Fruit fly (Drosophila melanogaster) whole organism, embryonic: ENCODE data around the gene Sps2.

Source experiments
- Ada2b ChIP-seq: fragments of 200-800 bp; sonication (Bioruptor generic); IDR thresholded peaks from 2 replicates; pipeline ENCODE4 v1.3.6; 2022; ENCODE audit warnings: missing biosample characterization, missing genetic modification characterization
- CG10147 ChIP-seq: fragments of 200-800 bp; sonication (Bioruptor generic); optimal IDR thresholded peaks from 2 replicates; lab custom pipeline; 2019; ENCODE audit warnings: missing biosample characterization, mild to moderate bottlenecking, missing genetic modification characterization, moderate library complexity
- CG10543 ChIP-seq: fragments of 200-800 bp; sonication (Bioruptor generic); optimal IDR thresholded peaks from 3 replicates; lab custom pipeline; 2017; ENCODE audit warnings: missing biosample characterization, mild to moderate bottlenecking, missing genetic modification characterization, moderate library complexity
- CG10565 ChIP-seq: fragments of 200-800 bp; sonication (Bioruptor generic); optimal IDR thresholded peaks from 3 replicates; lab custom pipeline; 2016; ENCODE audit warnings: missing biosample characterization, mild to moderate bottlenecking, missing genetic modification characterization
- CG12391 ChIP-seq: fragments of 200-800 bp; sonication (Bioruptor generic); optimal IDR thresholded peaks from 3 replicates; lab custom pipeline; 2018; ENCODE audit warnings: missing biosample characterization, mild to moderate bottlenecking, missing genetic modification characterization, moderate library complexity
- CG14050 ChIP-seq: fragments of 200-800 bp; sonication (Bioruptor generic); IDR thresholded peaks from 3 replicates; pipeline ENCODE4 v1.3.6; 2022; ENCODE audit warnings: missing biosample characterization, missing genetic modification characterization
- CG1832 ChIP-seq: fragments of 200-800 bp; sonication (Bioruptor generic); optimal IDR thresholded peaks from 2 replicates; lab custom pipeline; 2017; ENCODE audit warnings: missing biosample characterization, mild to moderate bottlenecking, missing genetic modification characterization, inconsistent platforms
- CG4424 ChIP-seq: fragments of 200-800 bp; sonication (Bioruptor generic); optimal IDR thresholded peaks from 3 replicates; lab custom pipeline; 2016; ENCODE audit warnings: missing biosample characterization, missing genetic modification characterization
- CG7556 ChIP-seq: fragments of 200-800 bp; sonication (Bioruptor generic); optimal IDR thresholded peaks from 2 replicates; lab custom pipeline; 2017; ENCODE audit warnings: missing biosample characterization, mild to moderate bottlenecking, missing genetic modification characterization
- CG7963 ChIP-seq: fragments of 200-800 bp; sonication (Bioruptor generic); IDR thresholded peaks from 3 replicates; pipeline ENCODE4 v1.3.6; 2022; ENCODE audit warnings: missing biosample characterization, missing genetic modification characterization; ENCODE audit not compliant: partially characterized antibody
- CG8281 ChIP-seq: fragments of 200-800 bp; sonication (Bioruptor generic); optimal IDR thresholded peaks from 2 replicates; lab custom pipeline; 2018; ENCODE audit warnings: missing biosample characterization, mild to moderate bottlenecking, missing genetic modification characterization, moderate library complexity
- CG8944 ChIP-seq: fragments of 200-800 bp; sonication (Bioruptor generic); optimal IDR thresholded peaks from 3 replicates; lab custom pipeline; 2016; ENCODE audit warnings: missing biosample characterization, missing genetic modification characterization
- CG9932 ChIP-seq: fragments of 200-800 bp; sonication (Bioruptor generic); IDR thresholded peaks from 2 replicates; pipeline ENCODE4 v1.3.6; 2022; ENCODE audit warnings: missing biosample characterization, missing genetic modification characterization
- Chrac-16 ChIP-seq: fragments of 200-800 bp; sonication (Bioruptor generic); optimal IDR thresholded peaks from 3 replicates; lab custom pipeline; 2016; ENCODE audit warnings: missing biosample characterization, missing genetic modification characterization
- CkIIα-i1 ChIP-seq: fragments of 200-800 bp; sonication (Bioruptor generic); IDR thresholded peaks from 2 replicates; pipeline ENCODE4 v1.3.6; 2022; ENCODE audit warnings: missing biosample characterization, missing genetic modification characterization
- D19A ChIP-seq: fragments of 200-800 bp; optimal IDR thresholded peaks from 3 replicates; lab custom pipeline; 2019; ENCODE audit warnings: missing biosample characterization, mild to moderate bottlenecking, missing genetic modification characterization, moderate library complexity
- D19B ChIP-seq: fragments of 200-800 bp; sonication (Bioruptor generic); optimal IDR thresholded peaks from 2 replicates; lab custom pipeline; 2017; ENCODE audit warnings: missing biosample characterization, mild to moderate bottlenecking, missing genetic modification characterization
- Dref ChIP-seq: fragments of 200-800 bp; sonication (Bioruptor generic); IDR thresholded peaks from 2 replicates; pipeline ENCODE4 v1.3.6; 2022; ENCODE audit warnings: missing biosample characterization, missing genetic modification characterization
- Hey ChIP-seq: fragments of 200-800 bp; sonication (Bioruptor generic); optimal IDR thresholded peaks from 3 replicates; lab custom pipeline; 2018; ENCODE audit warnings: missing biosample characterization, mild to moderate bottlenecking, missing genetic modification characterization
- HmgD ChIP-seq: fragments of 200-800 bp; sonication (Bioruptor generic); optimal IDR thresholded peaks from 3 replicates; lab custom pipeline; 2016; ENCODE audit warnings: missing biosample characterization, missing genetic modification characterization
- Lim3 ChIP-seq: fragments of 200-800 bp; sonication (Bioruptor generic); IDR thresholded peaks from 2 replicates; pipeline ENCODE4 v1.3.6; 2022; ENCODE audit warnings: missing biosample characterization, missing genetic modification characterization
- Med ChIP-seq: fragments of 200-800 bp; sonication (Bioruptor generic); peaks from one replicate; lab custom pipeline; 2016; ENCODE audit warnings: missing biosample characterization, missing genetic modification characterization, mild to moderate bottlenecking, inconsistent platforms, moderate library complexity
- Oaz ChIP-seq: fragments of 200-800 bp; sonication (Bioruptor generic); IDR thresholded peaks from 2 replicates; pipeline ENCODE4 v1.3.6; 2022; ENCODE audit warnings: missing biosample characterization, missing genetic modification characterization
- Pdp1 ChIP-seq, 2 experiments: fragments of 200-800 bp; sonication (Bioruptor generic); optimal IDR thresholded peaks; 3 replicates each; lab custom pipeline; 2016; ENCODE audit warnings: missing biosample characterization in 2 of 2, missing genetic modification characterization in 2 of 2, mild to moderate bottlenecking in 1 of 2, moderate library complexity in 1 of 2
- Six4 ChIP-seq: fragments of 200-800 bp; sonication (Bioruptor generic); optimal IDR thresholded peaks from 2 replicates; lab custom pipeline; 2016; ENCODE audit warnings: missing biosample characterization, missing genetic modification characterization
- Xbp1 ChIP-seq: fragments of 200-800 bp; sonication (Bioruptor generic); optimal IDR thresholded peaks from 3 replicates; lab custom pipeline; 2016; ENCODE audit warnings: missing biosample characterization, mild to moderate bottlenecking, missing genetic modification characterization
- az2 ChIP-seq: fragments of 200-800 bp; sonication (Bioruptor generic); optimal IDR thresholded peaks from 3 replicates; lab custom pipeline; 2016; ENCODE audit warnings: missing biosample characterization, missing genetic modification characterization
- cas ChIP-seq: fragments of 200-800 bp; sonication (Bioruptor generic); IDR thresholded peaks from 2 replicates; pipeline ENCODE4 v1.3.6; 2022; ENCODE audit warnings: missing biosample characterization, missing genetic modification characterization
- chinmo ChIP-seq: fragments of 200-800 bp; sonication (Bioruptor generic); IDR thresholded peaks from 4 replicates; pipeline ENCODE4 v1.3.6; 2022; ENCODE audit warnings: missing biosample characterization, missing genetic modification characterization; ENCODE audit not compliant: partially characterized antibody
- ci ChIP-seq: fragments of 200-800 bp; sonication (Bioruptor generic); IDR thresholded peaks from 3 replicates; pipeline ENCODE4 v1.3.6; 2022; ENCODE audit warnings: missing biosample characterization, missing genetic modification characterization
- crol ChIP-seq: fragments of 200-800 bp; sonication (Bioruptor generic); IDR thresholded peaks from 2 replicates; pipeline ENCODE4 v1.3.6; 2022; ENCODE audit warnings: missing biosample characterization, missing genetic modification characterization
- danr ChIP-seq: fragments of 200-800 bp; sonication (Bioruptor generic); IDR thresholded peaks from 2 replicates; pipeline ENCODE4 v1.3.6; 2022; ENCODE audit warnings: missing biosample characterization, missing genetic modification characterization
- ham ChIP-seq: fragments of 200-800 bp; sonication (Bioruptor generic); IDR thresholded peaks from 2 replicates; pipeline ENCODE4 v1.3.6; 2022; ENCODE audit warnings: missing biosample characterization, missing genetic modification characterization
- lov ChIP-seq, 2 experiments: fragments of 200-800 bp in 1 of 2; fragments of >200 bp in 1 of 2; sonication (Bioruptor generic) in 1 of 2; IDR thresholded peaks in 1 of 2; optimal IDR thresholded peaks in 1 of 2; 2 replicates in 1 of 2; 3 replicates in 1 of 2; pipeline versions ENCODE4 v1.3.6 to Lab custom; 2017 to 2022; ENCODE audit warnings: missing biosample characterization in 1 of 2, missing genetic modification characterization in 1 of 2
- row ChIP-seq: fragments of 200-800 bp; sonication (Bioruptor generic); IDR thresholded peaks from 3 replicates; pipeline ENCODE4 v1.3.6; 2022; ENCODE audit warnings: missing biosample characterization, missing genetic modification characterization
- sens ChIP-seq: fragments of 200-800 bp; sonication (Bioruptor generic); peaks from one replicate; lab custom pipeline; 2016; ENCODE audit warnings: missing biosample characterization, missing genetic modification characterization
- sug ChIP-seq: fragments of 200-800 bp; optimal IDR thresholded peaks from 2 replicates; lab custom pipeline; 2019; ENCODE audit warnings: missing biosample characterization, mild to moderate bottlenecking, missing genetic modification characterization, moderate library complexity
- unc-4 ChIP-seq: fragments of 200-800 bp; sonication (Bioruptor generic); IDR thresholded peaks from 2 replicates; pipeline ENCODE4 v1.3.6; 2022; ENCODE audit warnings: missing biosample characterization, missing genetic modification characterization; ENCODE audit not compliant: partially characterized antibody
- vfl ChIP-seq: fragments of 200-800 bp; sonication (Bioruptor generic); optimal IDR thresholded peaks from 2 replicates; lab custom pipeline; 2016; ENCODE audit warnings: missing biosample characterization, missing genetic modification characterization
- vvl ChIP-seq: fragments of 200-800 bp; sonication (Bioruptor generic); IDR thresholded peaks from 2 replicates; pipeline ENCODE4 v1.3.6; 2022; ENCODE audit warnings: missing biosample characterization, missing genetic modification characterization

Gene Sps2

dm6 chr2L:10321612-10322011, 20.8 kb upstream of the Sps2 start (continued):
- TF ChIP-seq CG10543 (GFP tag; lab: Kevin White, UChicago) (peak; percentile 40), CG8944 (GFP tag; lab: Kevin White, UChicago) (no peak), chinmo (peak; percentile 89; the same call in 2 of the 4 replicates)

dm6 chr2L:10322176-10322575, 20.2 kb upstream of the Sps2 start, which contains the start of gene CG4995:
Gene CG4995 (plus strand): TSS chr2L:10322476.
- TF ChIP-seq Lim3 (GFP tag; lab: Robert Waterston, UW) (no peak), D19A (tag; lab: Kevin White, UChicago) (peak; percentile 18), sens (GFP tag; lab: Kevin White, UChicago) (peak; percentile 50)

- no peak for TF ChIP-seq CG10565 (GFP tag; lab: Kevin White, UChicago)
- no peak for TF ChIP-seq unc-4
- no peak for TF ChIP-seq Six4 (GFP tag; lab: Kevin White, UChicago)
- TF ChIP-seq CG7963 (GFP tag; lab: Robert Waterston, UW), result no peak
- no peak for TF ChIP-seq Oaz (GFP tag; lab: Robert Waterston, UW)
- TF ChIP-seq CkIIα-i1 (GFP tag; lab: Robert Waterston, UW), result no peak
- no peak for TF ChIP-seq CG4424 (GFP tag; lab: Kevin White, UChicago)
- no peak for TF ChIP-seq Ada2b (GFP tag; lab: Robert Waterston, UW)
- TF ChIP-seq lov (optimal IDR thresholded peaks at IDR 0.05; lab: Kevin White, UChicago), result no peak
- no peak for TF ChIP-seq lov (GFP tag; IDR thresholded peaks at IDR 0.05; lab: Robert Waterston, UW)
- no peak for TF ChIP-seq Med (GFP tag; lab: Kevin White, UChicago)
- TF ChIP-seq CG8281 (tag; lab: Kevin White, UChicago), result no peak
- TF ChIP-seq CG7556 (GFP tag; lab: Kevin White, UChicago), result no peak
- TF ChIP-seq ci, result no peak
- TF ChIP-seq CG14050, result no peak
- no peak for TF ChIP-seq crol (GFP tag; lab: Robert Waterston, UW)
- no peak for TF ChIP-seq cas (GFP tag; lab: Robert Waterston, UW)
- no peak for TF ChIP-seq ham (GFP tag; lab: Robert Waterston, UW)
- no peak for TF ChIP-seq vfl (GFP tag; lab: Kevin White, UChicago)
- no peak for TF ChIP-seq Hey (tag; lab: Kevin White, UChicago)
- peak; percentile 44; the same call in 2 of the 3 replicates for TF ChIP-seq row
- peak in 1 of 2 experiments; percentile 82 for TF ChIP-seq Pdp1 (GFP tag; optimal IDR thresholded peaks at IDR 0.05; lab: Kevin White, UChicago)
- no peak for TF ChIP-seq Chrac-16 (GFP tag; lab: Kevin White, UChicago)
- TF ChIP-seq CG1832 (GFP tag; lab: Kevin White, UChicago), result no peak
- TF ChIP-seq HmgD, result no peak
- TF ChIP-seq CG12391 (tag; lab: Kevin White, UChicago), result no peak
- no peak for TF ChIP-seq Dref (GFP tag; lab: Robert Waterston, UW)
- TF ChIP-seq CG9932 (GFP tag; lab: Robert Waterston, UW), result no peak
- no peak for TF ChIP-seq az2
- no peak for TF ChIP-seq danr
- TF ChIP-seq Xbp1 (GFP tag; lab: Kevin White, UChicago), result no peak
- TF ChIP-seq sug (tag; lab: Kevin White, UChicago), result peak; percentile 15
- TF ChIP-seq D19B (GFP tag; lab: Kevin White, UChicago), result peak; percentile 96
- no peak for TF ChIP-seq CG10147 (GFP tag; lab: Kevin White, UChicago)
- no peak for TF ChIP-seq vvl (GFP tag; lab: Robert Waterston, UW)
These were observed 19.5 kb upstream of the Sps2 start, which contains the start of gene CG5381 for dm6 chr2L:10322773-10323487. Gene CG5381 (minus strand): TSS chr2L:10323102.
